Fruit fly (Drosophila melanogaster) whole organism, embryonic: ENCODE data around the gene scpr-B.
A peak's percentile ranks its signal among the peaks of the same experiment; 100 is the strongest.

Experiments
- Adf1 ChIP-seq: fragments of 200-800 bp; sonication (Bioruptor generic); IDR thresholded peaks from 2 replicates; pipeline ENCODE4 v1.3.6; 2022; ENCODE audit warnings: missing biosample characterization, missing genetic modification characterization
- Atf3 ChIP-seq: fragments of 200-800 bp; sonication (Bioruptor generic); optimal IDR thresholded peaks from 3 replicates; lab custom pipeline; 2016; ENCODE audit warnings: missing biosample characterization, missing genetic modification characterization
- Atf6 ChIP-seq: fragments of 200-800 bp; sonication (Bioruptor generic); IDR thresholded peaks from 2 replicates; pipeline ENCODE4 v1.3.6; 2022; ENCODE audit warnings: missing biosample characterization, missing genetic modification characterization
- CG10979 ChIP-seq: fragments of 200-800 bp; sonication (Bioruptor generic); optimal IDR thresholded peaks from 2 replicates; lab custom pipeline; 2018; ENCODE audit warnings: missing biosample characterization, mild to moderate bottlenecking, missing genetic modification characterization, moderate library complexity
- CG11723 ChIP-seq: fragments of 200-800 bp; sonication (Bioruptor generic); optimal IDR thresholded peaks from 2 replicates; lab custom pipeline; 2017; ENCODE audit warnings: missing biosample characterization, mild to moderate bottlenecking, missing genetic modification characterization
- CG12104 ChIP-seq: fragments of 200-800 bp; sonication (Bioruptor generic); optimal IDR thresholded peaks from 3 replicates; lab custom pipeline; 2016; ENCODE audit warnings: missing biosample characterization, missing genetic modification characterization
- CG15073 ChIP-seq: fragments of 200-800 bp; sonication (Bioruptor generic); optimal IDR thresholded peaks from 2 replicates; lab custom pipeline; 2016; ENCODE audit warnings: missing biosample characterization, missing genetic modification characterization
- CG15479 ChIP-seq: fragments of 200-800 bp; sonication (Bioruptor generic); optimal IDR thresholded peaks from 3 replicates; lab custom pipeline; 2019; ENCODE audit warnings: missing biosample characterization, mild to moderate bottlenecking, missing genetic modification characterization, moderate library complexity
- CG1603 ChIP-seq: fragments of 200-800 bp; sonication (Bioruptor generic); optimal IDR thresholded peaks from 2 replicates; lab custom pipeline; 2019; ENCODE audit warnings: missing biosample characterization, mild to moderate bottlenecking, missing genetic modification characterization, moderate library complexity
- CG2202 ChIP-seq: fragments of 200-800 bp; sonication (Bioruptor generic); optimal IDR thresholded peaks from 2 replicates; lab custom pipeline; 2018; ENCODE audit warnings: missing biosample characterization, mild to moderate bottlenecking, missing genetic modification characterization
- CG30403 ChIP-seq: fragments of 200-800 bp; sonication (Bioruptor generic); optimal IDR thresholded peaks from 3 replicates; lab custom pipeline; 2016; ENCODE audit warnings: missing biosample characterization, missing genetic modification characterization
- CG30431 ChIP-seq: fragments of 200-800 bp; sonication (Bioruptor generic); optimal IDR thresholded peaks from 2 replicates; lab custom pipeline; 2017; ENCODE audit warnings: missing biosample characterization, missing genetic modification characterization
- CG34224 ChIP-seq: fragments of 200-800 bp; sonication (Bioruptor generic); IDR thresholded peaks from 3 replicates; pipeline ENCODE4 v1.3.6; 2022; ENCODE audit warnings: missing biosample characterization, missing genetic modification characterization; ENCODE audit not compliant: partially characterized antibody
- CG3726 ChIP-seq: fragments of 200-800 bp; sonication (Bioruptor generic); IDR thresholded peaks from 3 replicates; pipeline ENCODE4, ENCODE4 v1.3.6; 2022; ENCODE audit warnings: missing biosample characterization, missing genetic modification characterization
- CG4854 ChIP-seq: fragments of 200-800 bp; sonication (Bioruptor generic); optimal IDR thresholded peaks from 2 replicates; lab custom pipeline; 2016; ENCODE audit warnings: missing biosample characterization, missing genetic modification characterization, inconsistent platforms
- CG5180 ChIP-seq: fragments of 200-800 bp; sonication (Bioruptor generic); optimal IDR thresholded peaks from 3 replicates; lab custom pipeline; 2017; ENCODE audit warnings: missing biosample characterization, missing genetic modification characterization, mild to moderate bottlenecking, moderate library complexity, missing genetic modification reagents
- CG6272 ChIP-seq: fragments of 200-800 bp; sonication (Bioruptor generic); IDR thresholded peaks from 2 replicates; pipeline ENCODE4 v1.3.6; 2022; ENCODE audit warnings: missing biosample characterization, missing genetic modification characterization
- CG8944 ChIP-seq: fragments of 200-800 bp; sonication (Bioruptor generic); optimal IDR thresholded peaks from 3 replicates; lab custom pipeline; 2016; ENCODE audit warnings: missing biosample characterization, missing genetic modification characterization
- Dbx ChIP-seq: fragments of 200-800 bp; sonication (Bioruptor generic); IDR thresholded peaks from 3 replicates; pipeline ENCODE4 v1.3.6; 2022; ENCODE audit warnings: missing biosample characterization, missing genetic modification characterization
- Dip2 ChIP-seq: fragments of 200-800 bp; sonication (Bioruptor generic); IDR thresholded peaks from 2 replicates; pipeline ENCODE4 v1.3.6; 2022; ENCODE audit warnings: missing biosample characterization, missing genetic modification characterization
- Dp ChIP-seq: fragments of 200-800 bp; sonication (Bioruptor generic); optimal IDR thresholded peaks from 2 replicates; lab custom pipeline; 2018; ENCODE audit warnings: missing biosample characterization, mild to moderate bottlenecking, missing genetic modification characterization, moderate library complexity
- Ets65A ChIP-seq: fragments of 200-800 bp; sonication (Bioruptor generic); peaks from one replicate; lab custom pipeline; 2016; ENCODE audit warnings: missing biosample characterization, missing genetic modification characterization
- H15 ChIP-seq: fragments of 200-800 bp; sonication (Bioruptor generic); IDR thresholded peaks from 3 replicates; pipeline ENCODE4 v1.3.6; 2022; ENCODE audit warnings: missing biosample characterization, missing genetic modification characterization
- HLH4C ChIP-seq: fragments of 200-800 bp; sonication (Bioruptor generic); IDR thresholded peaks from 3 replicates; pipeline ENCODE4 v1.3.6; 2022; ENCODE audit warnings: missing biosample characterization, missing genetic modification characterization; ENCODE audit not compliant: partially characterized antibody
- HLHmδ ChIP-seq: fragments of 200-800 bp; sonication (Bioruptor generic); optimal IDR thresholded peaks from 2 replicates; lab custom pipeline; 2018; ENCODE audit warnings: missing biosample characterization, mild to moderate bottlenecking, missing genetic modification characterization, moderate library complexity
- Hey ChIP-seq: fragments of 200-800 bp; sonication (Bioruptor generic); optimal IDR thresholded peaks from 3 replicates; lab custom pipeline; 2018; ENCODE audit warnings: missing biosample characterization, mild to moderate bottlenecking, missing genetic modification characterization
- Hr51 ChIP-seq, 2 experiments: fragments of 200-800 bp; sonication (Bioruptor generic); optimal IDR thresholded peaks; 2 replicates in 1 of 2; 3 replicates in 1 of 2; lab custom pipeline; 2016 to 2018; ENCODE audit warnings: missing biosample characterization in 2 of 2, missing genetic modification characterization in 2 of 2, mild to moderate bottlenecking in 1 of 2, moderate library complexity in 1 of 2
- Hr78 ChIP-seq, 2 experiments: fragments of 200-800 bp in 1 of 2; fragments of >200 bp in 1 of 2; sonication (Bioruptor generic) in 1 of 2; optimal IDR thresholded peaks; 2 replicates each; lab custom pipeline; 2017 to 2019; ENCODE audit warnings: missing biosample characterization in 2 of 2, missing genetic modification characterization in 2 of 2, mild to moderate bottlenecking in 1 of 2, moderate library complexity in 1 of 2
- NC2α ChIP-seq: fragments of 200-800 bp; sonication (Bioruptor generic); optimal IDR thresholded peaks from 2 replicates; lab custom pipeline; 2016; ENCODE audit warnings: missing biosample characterization, missing genetic modification characterization
- NC2β ChIP-seq: fragments of 200-800 bp; sonication (Bioruptor generic); optimal IDR thresholded peaks from 2 replicates; lab custom pipeline; 2016; ENCODE audit warnings: missing biosample characterization, missing genetic modification characterization
- Pdp1 ChIP-seq, 2 experiments: fragments of 200-800 bp; sonication (Bioruptor generic); optimal IDR thresholded peaks; 3 replicates each; lab custom pipeline; 2016; ENCODE audit warnings: missing biosample characterization in 2 of 2, missing genetic modification characterization in 2 of 2, mild to moderate bottlenecking in 1 of 2, moderate library complexity in 1 of 2
- Ravus ChIP-seq: fragments of 200-800 bp; sonication (Bioruptor generic); IDR thresholded peaks from 2 replicates; pipeline ENCODE4 v1.3.6; 2022; ENCODE audit warnings: missing biosample characterization, missing genetic modification characterization
- Sin3A ChIP-seq: fragments of >200 bp; optimal IDR thresholded peaks from 2 replicates; lab custom pipeline; 2018
- ara ChIP-seq: fragments of 200-800 bp; sonication (Bioruptor generic); IDR thresholded peaks from 2 replicates; pipeline ENCODE4 v1.3.6; 2022; ENCODE audit warnings: missing biosample characterization, missing genetic modification characterization
- az2 ChIP-seq: fragments of 200-800 bp; sonication (Bioruptor generic); optimal IDR thresholded peaks from 3 replicates; lab custom pipeline; 2016; ENCODE audit warnings: missing biosample characterization, missing genetic modification characterization
- bsh ChIP-seq, 2 experiments: fragments of 200-800 bp; sonication (Bioruptor generic); optimal IDR thresholded peaks; 2 replicates each; lab custom pipeline; 2017 to 2018; ENCODE audit warnings: mild to moderate bottlenecking in 2 of 2, missing biosample characterization in 2 of 2, missing genetic modification characterization in 2 of 2, moderate library complexity in 1 of 2
- cato ChIP-seq: fragments of 200-800 bp; sonication (Bioruptor generic); optimal IDR thresholded peaks from 2 replicates; lab custom pipeline; 2016; ENCODE audit warnings: missing biosample characterization, missing genetic modification characterization, borderline replicate concordance
- crc ChIP-seq: fragments of 200-800 bp; sonication (Bioruptor generic); optimal IDR thresholded peaks from 2 replicates; lab custom pipeline; 2016; ENCODE audit warnings: missing biosample characterization, missing genetic modification characterization
- da ChIP-seq: fragments of 200-800 bp; sonication (Bioruptor generic); optimal IDR thresholded peaks from 2 replicates; lab custom pipeline; 2016; ENCODE audit warnings: missing biosample characterization, missing genetic modification characterization
- emc ChIP-seq: fragments of 200-800 bp; sonication (Bioruptor generic); optimal IDR thresholded peaks from 2 replicates; lab custom pipeline; 2016; ENCODE audit warnings: missing biosample characterization, missing genetic modification characterization
- fd64A ChIP-seq: fragments of 200-800 bp; sonication (Bioruptor generic); optimal IDR thresholded peaks from 3 replicates; lab custom pipeline; 2018; ENCODE audit warnings: missing biosample characterization, mild to moderate bottlenecking, missing genetic modification characterization
- grau ChIP-seq: fragments of 200-800 bp; optimal IDR thresholded peaks from 3 replicates; lab custom pipeline; 2019; ENCODE audit warnings: missing biosample characterization, mild to moderate bottlenecking, missing genetic modification characterization, moderate library complexity
- hbn ChIP-seq: fragments of 200-800 bp; sonication (Bioruptor generic); IDR thresholded peaks from 2 replicates; pipeline ENCODE4 v1.3.6; 2022; ENCODE audit warnings: missing biosample characterization, missing genetic modification characterization; ENCODE audit not compliant: partially characterized antibody
- pfk ChIP-seq: fragments of 200-800 bp; sonication (Bioruptor generic); optimal IDR thresholded peaks from 2 replicates; lab custom pipeline; 2018; ENCODE audit warnings: missing biosample characterization, mild to moderate bottlenecking, missing genetic modification characterization, moderate library complexity
- ranshi ChIP-seq: fragments of 200-800 bp; sonication (Bioruptor generic); IDR thresholded peaks from 2 replicates; pipeline ENCODE4 v1.3.6; 2022; ENCODE audit warnings: missing biosample characterization, missing genetic modification characterization
- run ChIP-seq: fragments of 200-800 bp; sonication (Bioruptor generic); optimal IDR thresholded peaks from 3 replicates; lab custom pipeline; 2018; ENCODE audit warnings: missing biosample characterization, mild to moderate bottlenecking, missing genetic modification characterization
- slou ChIP-seq: fragments of 200-800 bp; sonication (Bioruptor generic); optimal IDR thresholded peaks from 3 replicates; lab custom pipeline; 2016; ENCODE audit warnings: missing biosample characterization, missing genetic modification characterization
- slp2 ChIP-seq: fragments of 200-800 bp; sonication (Bioruptor generic); optimal IDR thresholded peaks from 2 replicates; lab custom pipeline; 2016; ENCODE audit warnings: missing biosample characterization, missing genetic modification characterization
- stwl ChIP-seq: fragments of 200-800 bp; sonication (Bioruptor generic); optimal IDR thresholded peaks from 3 replicates; lab custom pipeline; 2018; ENCODE audit warnings: missing biosample characterization, mild to moderate bottlenecking, missing genetic modification characterization, moderate library complexity
- tup ChIP-seq: fragments of 200-800 bp; sonication (Bioruptor generic); optimal IDR thresholded peaks from 2 replicates; lab custom pipeline; 2016; ENCODE audit warnings: missing biosample characterization, mild to moderate bottlenecking, missing genetic modification characterization, moderate library complexity

scpr-B gene

DNA sequence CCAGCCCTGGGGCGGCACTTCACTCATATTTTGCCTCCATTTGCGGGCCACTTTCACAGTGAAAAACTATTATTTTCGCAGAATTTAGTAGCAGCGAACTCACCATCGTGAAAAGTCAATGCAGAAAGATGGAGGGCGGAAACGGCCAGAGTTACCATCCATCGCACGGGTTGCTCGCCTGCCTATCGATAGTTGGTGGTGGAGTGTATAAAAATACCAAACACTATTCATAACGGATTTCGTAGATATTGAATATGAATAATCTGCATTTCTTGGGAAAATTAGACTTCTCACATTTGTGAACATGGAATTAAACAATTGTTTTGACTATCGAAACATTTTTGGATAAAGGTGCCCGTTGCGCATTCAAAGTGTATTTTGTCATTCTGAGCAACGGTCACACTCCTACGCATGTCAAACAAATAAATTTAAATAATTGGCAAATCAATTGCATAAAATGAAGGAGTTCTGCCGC, 24.6 kb downstream of the scpr-B start, which contains the start of the genes RpS25 and CG4820:
TSS of gene RpS25 (minus strand) at position 132 of the 475 bp plus-strand sequence.
TSS of gene CG4820 (plus strand) at position 380 of the 475 bp plus-strand sequence.
- TF ChIP-seq hbn (peak; percentile 83), slp2 (GFP tag; lab: Kevin White, UChicago) (peak; percentile 90), CG11723 (GFP tag; lab: Kevin White, UChicago) (peak; percentile 88), Dp (GFP tag; lab: Kevin White, UChicago) (peak; percentile 64), pfk (peak; percentile 84), CG34224 (peak; percentile 88), NC2α (peak; percentile 84), CG8944 (GFP tag; lab: Kevin White, UChicago) (peak; percentile 80), CG6272 (GFP tag; lab: Robert Waterston, UW) (peak; percentile 77), Adf1 (peak; percentile 62), NC2β (GFP tag; lab: Kevin White, UChicago) (peak; percentile 98), HLH4C (GFP tag; lab: Robert Waterston, UW) (peak; percentile 76), fd64A (peak; percentile 94), Dip2 (GFP tag; lab: Robert Waterston, UW) (no peak), Hey (tag; lab: Kevin White, UChicago) (peak; percentile 85), CG30431 (peak; percentile 83), grau (tag; lab: Kevin White, UChicago) (peak; percentile 86), CG12104 (peak; percentile 93), slou (GFP tag; lab: Kevin White, UChicago) (peak; percentile 88), ranshi (GFP tag; lab: Robert Waterston, UW) (peak; percentile 78), H15 (peak; percentile 81; the same call in 2 of the 3 replicates), az2 (GFP tag; lab: Kevin White, UChicago) (peak; percentile 70), CG10979 (tag; lab: Kevin White, UChicago) (peak; percentile 83), Atf6 (GFP tag; lab: Robert Waterston, UW) (peak; percentile 89), Hr51 (GFP tag; optimal IDR thresholded peaks at IDR 0.05; lab: Kevin White, UChicago) (peak; percentile 84 to 86), CG2202 (tag; lab: Kevin White, UChicago) (peak; percentile 85), CG5180 (GFP tag; lab: Kevin White, UChicago) (peak; percentile 81), emc (GFP tag; lab: Kevin White, UChicago) (peak; percentile 90), ara (peak; percentile 75), cato (peak; percentile 82), Dbx (peak; percentile 92), CG4854 (peak; percentile 83), run (tag; lab: Kevin White, UChicago) (peak; percentile 84), Ravus (GFP tag; lab: Robert Waterston, UW) (peak; percentile 15), Atf3 (GFP tag; lab: Kevin White, UChicago) (peak; percentile 86), Hr78 (GFP tag; optimal IDR thresholded peaks at IDR 0.05; lab: Kevin White, UChicago) (peak in 1 of 2 experiments; percentile 27), tup (GFP tag; lab: Kevin White, UChicago) (peak; percentile 53), HLHmδ (GFP tag; lab: Kevin White, UChicago) (peak; percentile 99), da (peak; percentile 86), CG15073 (GFP tag; lab: Kevin White, UChicago) (peak; percentile 9), Pdp1 (GFP tag; optimal IDR thresholded peaks at IDR 0.05; lab: Kevin White, UChicago) (peak; percentile 86 to 91), CG30403 (GFP tag; lab: Kevin White, UChicago) (peak; percentile 85), Sin3A (lab: Kevin White, UChicago) (peak; percentile 96), bsh (GFP tag; optimal IDR thresholded peaks at IDR 0.05; lab: Kevin White, UChicago) (peak; percentile 36 to 81), stwl (tag; lab: Kevin White, UChicago) (peak; percentile 88), Ets65A (GFP tag; lab: Kevin White, UChicago) (peak; percentile 99), crc (GFP tag; lab: Kevin White, UChicago) (peak; percentile 88), CG15479 (GFP tag; lab: Kevin White, UChicago) (peak; percentile 94), CG1603 (tag; lab: Kevin White, UChicago) (peak; percentile 97), CG3726 (GFP tag; lab: Robert Waterston, UW) (no peak)
